Fruit fly (Drosophila melanogaster): ENCODE data around the gene Task7.
A peak's percentile ranks its signal among the peaks of the same experiment; 100 is the strongest.

Task7 gene

dm6 chr3R:9436358-9436972 is 24.4 kb upstream of the Task7 start (continued):
- TF ChIP-seq pzg (GFP tag; optimal IDR thresholded peaks at IDR 0.05), result no peak
- no peak for TF ChIP-seq gce (GFP tag; IDR thresholded peaks at IDR 0.05)
- TF ChIP-seq da (GFP tag; optimal IDR thresholded peaks at IDR 0.05), result no peak
- TF ChIP-seq ftz-f1 (GFP tag; optimal IDR thresholded peaks at IDR 0.05), result peak; percentile 74
- peak; percentile 39 for TF ChIP-seq BtbVII (GFP tag; optimal IDR thresholded peaks at IDR 0.05)
- TF ChIP-seq CG13624 (GFP tag; optimal IDR thresholded peaks at IDR 0.05), result no peak
- no peak for TF ChIP-seq Myb (GFP tag; optimal IDR thresholded peaks at IDR 0.05)
- TF ChIP-seq CG3726 (GFP tag; IDR thresholded peaks at IDR 0.05), result no peak
- TF ChIP-seq pnt (GFP tag; optimal IDR thresholded peaks at IDR 0.05), result no peak
- TF ChIP-seq Deaf1 (tag; optimal IDR thresholded peaks at IDR 0.05), result peak; percentile 79
- no peak for TF ChIP-seq CG17829 (tag; optimal IDR thresholded peaks at IDR 0.05)
- TF ChIP-seq PHDP (tag; optimal IDR thresholded peaks at IDR 0.05), result no peak
- TF ChIP-seq CG31388 (GFP tag; optimal IDR thresholded peaks at IDR 0.05), result no peak
- TF ChIP-seq gro (GFP tag; optimal IDR thresholded peaks at IDR 0.05), result peak; percentile 42
- no peak for TF ChIP-seq CG3847 (GFP tag; IDR thresholded peaks at IDR 0.05)
- no peak for TF ChIP-seq nau (GFP tag; optimal IDR thresholded peaks at IDR 0.05)
- peak; percentile 80 for TF ChIP-seq CG3995 (GFP tag; optimal IDR thresholded peaks at IDR 0.05)
- TF ChIP-seq nom (GFP tag; optimal IDR thresholded peaks at IDR 0.05), result no peak
- TF ChIP-seq CG16863 (GFP tag; optimal IDR thresholded peaks at IDR 0.05), result peak; percentile 8
- TF ChIP-seq Atf-2 (GFP tag; optimal IDR thresholded peaks at IDR 0.05), result no peak
- TF ChIP-seq CG6813 (GFP tag; optimal IDR thresholded peaks at IDR 0.05), result no peak
- no peak for TF ChIP-seq CG18764 (GFP tag; optimal IDR thresholded peaks at IDR 0.05)
- no peak for TF ChIP-seq Dek (tag; optimal IDR thresholded peaks at IDR 0.05)
- TF ChIP-seq CG4360 (GFP tag; IDR thresholded peaks at IDR 0.05), result no peak
- no peak for TF ChIP-seq CG4707 (GFP tag; optimal IDR thresholded peaks at IDR 0.05)
- TF ChIP-seq emc (GFP tag; optimal IDR thresholded peaks at IDR 0.05), result no peak
- no peak for TF ChIP-seq Oaz (GFP tag; IDR thresholded peaks at IDR 0.05)
- no peak for TF ChIP-seq CG12104 (GFP tag; optimal IDR thresholded peaks at IDR 0.05)
- TF ChIP-seq Max (GFP tag; optimal IDR thresholded peaks at IDR 0.05), result no peak
- TF ChIP-seq sr (GFP tag; IDR thresholded peaks at IDR 0.05), result peak; percentile 45; the same call in 1 of the 3 replicates
- TF ChIP-seq prd (optimal IDR thresholded peaks at IDR 0.05), result no peak
- no peak for TF ChIP-seq prd (GFP tag; IDR thresholded peaks at IDR 0.05)
- TF ChIP-seq CG4424 (GFP tag; optimal IDR thresholded peaks at IDR 0.05), result no peak
- TF ChIP-seq CG2202 (tag; optimal IDR thresholded peaks at IDR 0.05), result no peak
- no peak for TF ChIP-seq CG10431 (GFP tag; optimal IDR thresholded peaks at IDR 0.05)
- no peak for TF ChIP-seq CG43689 (GFP tag; IDR thresholded peaks at IDR 0.05)
- peak; percentile 45; the same call in 1 of the 2 replicates for TF ChIP-seq Awh (GFP tag; IDR thresholded peaks at IDR 0.05)
- TF ChIP-seq CG8089 (GFP tag; optimal IDR thresholded peaks at IDR 0.05), result no peak
- TF ChIP-seq NfI (GFP tag; optimal IDR thresholded peaks at IDR 0.05), result peak; percentile 6
- TF ChIP-seq CG1832 (GFP tag; optimal IDR thresholded peaks at IDR 0.05), result no peak
- no peak for TF ChIP-seq CG8944 (GFP tag; optimal IDR thresholded peaks at IDR 0.05)
- no peak for TF ChIP-seq Aef1 (GFP tag; IDR thresholded peaks at IDR 0.05)
- TF ChIP-seq CG11456 (GFP tag; IDR thresholded peaks at IDR 0.05), result no peak
- no peak for TF ChIP-seq ase (GFP tag; IDR thresholded peaks at IDR 0.05)
- peak; percentile 14; the same call in 1 of the 2 replicates for TF ChIP-seq Bgb (GFP tag; IDR thresholded peaks at IDR 0.05; ENCODE audit: partially characterized antibody)
- no peak for TF ChIP-seq Sry-β (GFP tag; optimal IDR thresholded peaks at IDR 0.05)
- no peak for TF ChIP-seq ro (GFP tag; IDR thresholded peaks at IDR 0.05)
- no peak for TF ChIP-seq vfl (GFP tag; optimal IDR thresholded peaks at IDR 0.05)
- TF ChIP-seq CG2889 (GFP tag; IDR thresholded peaks at IDR 0.05), result no peak
- TF ChIP-seq CG11085 (GFP tag; IDR thresholded peaks at IDR 0.05), result no peak
- no peak for TF ChIP-seq CG9609 (GFP tag; optimal IDR thresholded peaks at IDR 0.05)
- TF ChIP-seq CG12942 (GFP tag; optimal IDR thresholded peaks at IDR 0.05), result no peak

Data from whole organism, embryonic.